Fruit fly (Drosophila melanogaster) whole organism, pupa: ENCODE data around the gene mip130.

Experiments
- CG10348 ChIP-seq: fragments of 200-800 bp; sonication (Bioruptor generic); IDR thresholded peaks from 2 replicates; pipeline ENCODE4 v1.3.6; 2022; ENCODE audit warnings: missing biosample characterization, missing genetic modification characterization
- CG12605 ChIP-seq: fragments of 200-800 bp; sonication (Bioruptor generic); IDR thresholded peaks from 2 replicates; pipeline ENCODE4 v1.3.6; 2022; ENCODE audit warnings: missing biosample characterization, missing genetic modification characterization
- CG13204 ChIP-seq: fragments of 200-800 bp; sonication (Bioruptor generic); optimal IDR thresholded peaks from 2 replicates; lab custom pipeline; 2018; ENCODE audit warnings: missing biosample characterization, mild to moderate bottlenecking, missing genetic modification characterization, moderate library complexity
- CG14655 ChIP-seq: fragments of 200-800 bp; sonication (Bioruptor generic); optimal IDR thresholded peaks from 3 replicates; lab custom pipeline; 2017; ENCODE audit warnings: mild to moderate bottlenecking, missing biosample characterization, missing genetic modification reagents, missing genetic modification characterization
- CG15710 ChIP-seq: fragments of 200-800 bp; sonication (Bioruptor generic); optimal IDR thresholded peaks from 2 replicates; lab custom pipeline; 2018; ENCODE audit warnings: missing biosample characterization, mild to moderate bottlenecking, missing genetic modification characterization, moderate library complexity
- CG17806 ChIP-seq: fragments of 200-800 bp; sonication (Bioruptor generic); optimal IDR thresholded peaks from 2 replicates; lab custom pipeline; 2018; ENCODE audit warnings: missing biosample characterization, mild to moderate bottlenecking, missing genetic modification characterization, moderate library complexity
- CG32121 ChIP-seq: fragments of 200-800 bp; sonication (Bioruptor generic); IDR thresholded peaks from 2 replicates; pipeline ENCODE4 v1.3.6; 2022; ENCODE audit warnings: missing biosample characterization, missing genetic modification characterization
- CG34367 ChIP-seq: fragments of 200-800 bp; sonication (Bioruptor generic); optimal IDR thresholded peaks from 2 replicates; lab custom pipeline; 2018; ENCODE audit warnings: missing biosample characterization, mild to moderate bottlenecking, missing genetic modification characterization
- CG4496 ChIP-seq: fragments of 200-800 bp; sonication (Bioruptor generic); IDR thresholded peaks from 3 replicates; pipeline ENCODE4 v1.3.6; 2022; ENCODE audit warnings: missing biosample characterization, missing genetic modification characterization
- CG8159 ChIP-seq: fragments of 200-800 bp; sonication (Bioruptor generic); optimal IDR thresholded peaks from 3 replicates; lab custom pipeline; 2018; ENCODE audit warnings: missing biosample characterization, mild to moderate bottlenecking, missing genetic modification characterization, moderate library complexity
- CG8301 ChIP-seq: fragments of 200-800 bp; sonication (Bioruptor generic); optimal IDR thresholded peaks from 2 replicates; lab custom pipeline; 2018; ENCODE audit warnings: missing biosample characterization, mild to moderate bottlenecking, missing genetic modification characterization
- CG9948 ChIP-seq: fragments of 200-800 bp; sonication (Bioruptor generic); optimal IDR thresholded peaks from 2 replicates; lab custom pipeline; 2018; ENCODE audit warnings: missing biosample characterization, mild to moderate bottlenecking, missing genetic modification characterization, moderate library complexity
- D1 ChIP-seq: fragments of 200-800 bp; sonication (Bioruptor generic); optimal IDR thresholded peaks from 2 replicates; lab custom pipeline; 2018; ENCODE audit warnings: missing biosample characterization, mild to moderate bottlenecking, missing genetic modification characterization, moderate library complexity
- EcR ChIP-seq: fragments of 200-800 bp; sonication (Bioruptor generic); optimal IDR thresholded peaks from 3 replicates; lab custom pipeline; 2019; ENCODE audit warnings: missing biosample characterization, missing genetic modification characterization, mild to moderate bottlenecking, moderate library complexity, missing genetic modification reagents
- Ets98B ChIP-seq: fragments of 200-800 bp; sonication (Bioruptor generic); IDR thresholded peaks from 2 replicates; pipeline ENCODE4 v1.3.6; 2022; ENCODE audit warnings: missing biosample characterization, missing genetic modification characterization
- Pif1A ChIP-seq: fragments of 200-800 bp; sonication (Bioruptor generic); optimal IDR thresholded peaks from 3 replicates; lab custom pipeline; 2016; ENCODE audit warnings: missing biosample characterization, missing genetic modification characterization
- Pif1B ChIP-seq: fragments of 200-800 bp; sonication (Bioruptor generic); optimal IDR thresholded peaks from 3 replicates; lab custom pipeline; 2016; ENCODE audit warnings: missing biosample characterization, missing genetic modification characterization
- Snoo ChIP-seq: fragments of 200-800 bp; sonication (Bioruptor generic); optimal IDR thresholded peaks from 3 replicates; lab custom pipeline; 2017; ENCODE audit warnings: missing biosample characterization, mild to moderate bottlenecking, missing genetic modification characterization, inconsistent platforms
- fd96Ca ChIP-seq: fragments of 200-800 bp; sonication (Bioruptor generic); IDR thresholded peaks from 3 replicates; pipeline ENCODE4 v1.3.6; 2022; ENCODE audit warnings: missing biosample characterization, missing genetic modification characterization
- gl ChIP-seq: fragments of 200-800 bp; sonication (Bioruptor generic); optimal IDR thresholded peaks from 2 replicates; lab custom pipeline; 2018; ENCODE audit warnings: missing biosample characterization, mild to moderate bottlenecking, missing genetic modification characterization
- rn ChIP-seq: fragments of 200-800 bp; sonication (Bioruptor generic); IDR thresholded peaks from 2 replicates; pipeline ENCODE4 v1.3.6; 2022; ENCODE audit warnings: missing biosample characterization, missing genetic modification characterization

Gene mip130

dm6 chrX:1880779-1881178, 27.3 kb upstream of the mip130 start:
- no peak for TF ChIP-seq D1 (tag; lab: Kevin White, UChicago)
- no peak for TF ChIP-seq CG9948 (tag; lab: Kevin White, UChicago)

- no peak for TF ChIP-seq Snoo (tag; lab: Kevin White, UChicago)
- TF ChIP-seq CG15710 (tag; lab: Kevin White, UChicago), result peak; percentile 30
- TF ChIP-seq CG4496 (GFP tag; lab: Robert Waterston, UW), result peak; percentile 62; the same call in 2 of the 3 replicates
- TF ChIP-seq Ets98B (GFP tag; lab: Robert Waterston, UW), result peak; percentile 35; the same call in 1 of the 2 replicates
- no peak for TF ChIP-seq CG10348 (GFP tag; lab: Robert Waterston, UW)
- TF ChIP-seq, all 21 proteins: peak for 3
Observed at dm6 chrX:1889926-1890325, 18.1 kb upstream of the mip130 start, which contains the start of the genes trr and mRpL16. trr (minus strand) TSS chrX:1889950. mRpL16 (plus strand) TSS chrX:1890256.

dm6 chrX:1893532-1893931, 14.5 kb upstream of the mip130 start:
- TF ChIP-seq Ets98B (GFP tag; lab: Robert Waterston, UW), result no peak
- no peak for TF ChIP-seq CG14655
- TF ChIP-seq Pif1A (GFP tag; lab: Kevin White, UChicago), result no peak
- TF ChIP-seq Snoo (tag; lab: Kevin White, UChicago), result no peak
- no peak for TF ChIP-seq CG9948 (tag; lab: Kevin White, UChicago)
- no peak for TF ChIP-seq rn (GFP tag; lab: Robert Waterston, UW)
- TF ChIP-seq CG4496 (GFP tag; lab: Robert Waterston, UW), result no peak
- TF ChIP-seq Pif1B (GFP tag; lab: Kevin White, UChicago), result no peak
- TF ChIP-seq gl (tag; lab: Kevin White, UChicago), result no peak
- no peak for TF ChIP-seq CG10348 (GFP tag; lab: Robert Waterston, UW)
- TF ChIP-seq CG17806 (tag; lab: Kevin White, UChicago), result no peak

dm6 chrX:1897384-1897783, 10.7 kb upstream of the mip130 start:
- TF ChIP-seq gl (tag; lab: Kevin White, UChicago), result peak; percentile 16
- peak; percentile 39 for TF ChIP-seq CG17806 (tag; lab: Kevin White, UChicago)
- TF ChIP-seq CG12605 (GFP tag; lab: Robert Waterston, UW), result no peak
- TF ChIP-seq CG13204 (GFP tag; lab: Kevin White, UChicago), result no peak
- no peak for TF ChIP-seq CG10348 (GFP tag; lab: Robert Waterston, UW)
- no peak for TF ChIP-seq D1 (tag; lab: Kevin White, UChicago)
- peak; percentile 58 for TF ChIP-seq CG8159 (tag; lab: Kevin White, UChicago)
- no peak for TF ChIP-seq EcR (GFP tag; lab: Kevin White, UChicago)
- TF ChIP-seq CG32121 (GFP tag; lab: Robert Waterston, UW), result peak; percentile 27; the same call in 1 of the 2 replicates
- TF ChIP-seq CG14655, result no peak
- TF ChIP-seq CG15710 (tag; lab: Kevin White, UChicago), result peak; percentile 66
- TF ChIP-seq rn (GFP tag; lab: Robert Waterston, UW), result no peak
- peak; percentile 30 for TF ChIP-seq CG8301 (tag; lab: Kevin White, UChicago)
- no peak for TF ChIP-seq Pif1B (GFP tag; lab: Kevin White, UChicago)
- TF ChIP-seq CG34367 (tag; lab: Kevin White, UChicago), result peak; percentile 16
- no peak for TF ChIP-seq Pif1A (GFP tag; lab: Kevin White, UChicago)
- peak; percentile 60; the same call in 1 of the 3 replicates for TF ChIP-seq fd96Ca (GFP tag; lab: Robert Waterston, UW)
- TF ChIP-seq CG9948 (tag; lab: Kevin White, UChicago), result peak; percentile 33
- TF ChIP-seq CG4496 (GFP tag; lab: Robert Waterston, UW), result peak; percentile 73; the same call in 2 of the 3 replicates
- peak; percentile 48; the same call in 1 of the 2 replicates for TF ChIP-seq Ets98B (GFP tag; lab: Robert Waterston, UW)
- TF ChIP-seq Snoo (tag; lab: Kevin White, UChicago), result peak; percentile 48

dm6 chrX:1899445-1900085, 8.5 kb upstream of the mip130 start:
- TF ChIP-seq Ets98B (GFP tag; lab: Robert Waterston, UW) (peak; percentile 21; the same call in 1 of the 2 replicates), EcR (GFP tag; lab: Kevin White, UChicago) (no peak), Snoo (tag; lab: Kevin White, UChicago) (no peak), Pif1B (GFP tag; lab: Kevin White, UChicago) (peak; percentile 31), CG17806 (tag; lab: Kevin White, UChicago) (no peak), CG13204 (GFP tag; lab: Kevin White, UChicago) (peak; percentile 62), fd96Ca (GFP tag; lab: Robert Waterston, UW) (no peak)
- TF ChIP-seq, all 21 proteins: peak for 3

- TF ChIP-seq CG4496 (GFP tag; lab: Robert Waterston, UW), result no peak
- no peak for TF ChIP-seq Pif1A (GFP tag; lab: Kevin White, UChicago)
- TF ChIP-seq EcR (GFP tag; lab: Kevin White, UChicago), result no peak
- peak; percentile 12 for TF ChIP-seq CG8159 (tag; lab: Kevin White, UChicago)
Observed at dm6 chrX:1900123-1900818, 7.8 kb upstream of the mip130 start, which contains the start of gene arm. arm (minus strand) TSS chrX:1900646.
